Worm (Caenorhabditis elegans) whole organism, late embryonic: ENCODE results near the gene R166.2.

Source experiments
- C08G9.2 ChIP-seq: sonication (generic microtip); optimal IDR thresholded peaks from 2 replicates; lab custom pipeline; 2016; ENCODE audit warnings: mild to moderate bottlenecking, missing genetic modification characterization, moderate library complexity, missing compliant biosample characterization
- C38D4.7 ChIP-seq: fragments of 200-800 bp; sonication (Bioruptor generic); optimal IDR thresholded peaks from 2 replicates; lab custom pipeline; 2018; ENCODE audit warnings: mild to moderate bottlenecking, missing genetic modification characterization, moderate library complexity, missing compliant biosample characterization
- F13H6.1 ChIP-seq: sonication (generic microtip); optimal IDR thresholded peaks from 2 replicates; lab custom pipeline; 2016; ENCODE audit warnings: missing genetic modification characterization, missing compliant biosample characterization
- K09A11.1 ChIP-seq: sonication (generic microtip); optimal IDR thresholded peaks from 2 replicates; lab custom pipeline; 2017; ENCODE audit warnings: antibody characterized with exemption, mild to moderate bottlenecking, missing genetic modification characterization, missing compliant biosample characterization; ENCODE audit not compliant: insufficient read depth
- ahr-1 ChIP-seq: sonication (generic microtip); optimal IDR thresholded peaks from 2 replicates; lab custom pipeline; 2016; ENCODE audit warnings: missing genetic modification characterization, missing compliant biosample characterization
- ama-1 ChIP-seq: fragments of 150-350 bp; optimal IDR thresholded peaks from 2 replicates; lab custom pipeline; 2014
- ceh-14 ChIP-seq: sonication (generic microtip); optimal IDR thresholded peaks from 2 replicates; lab custom pipeline; 2016; ENCODE audit warnings: missing genotype, missing genetic modification characterization, missing compliant biosample characterization
- ceh-18 ChIP-seq: sonication (generic microtip); optimal IDR thresholded peaks from 2 replicates; lab custom pipeline; 2016; ENCODE audit warnings: missing genetic modification characterization, missing compliant biosample characterization
- ceh-2 ChIP-seq: sonication (generic microtip); optimal IDR thresholded peaks from 2 replicates; lab custom pipeline; 2016; ENCODE audit warnings: missing genotype, missing genetic modification characterization, missing compliant biosample characterization
- ceh-22 ChIP-seq: sonication (generic microtip); optimal IDR thresholded peaks from 2 replicates; lab custom pipeline; 2017; ENCODE audit warnings: missing biosample characterization, missing genetic modification characterization
- ceh-34 ChIP-seq: sonication (generic microtip); optimal IDR thresholded peaks from 2 replicates; lab custom pipeline; 2016; ENCODE audit warnings: mild to moderate bottlenecking, missing genetic modification characterization, missing compliant biosample characterization
- ceh-45 ChIP-seq: fragments of 200-800 bp; sonication (Bioruptor generic); IDR thresholded peaks from 2 replicates; pipeline ENCODE4 v1.3.6; 2022; ENCODE audit warnings: missing genetic modification reagents, missing genetic modification characterization, missing compliant biosample characterization
- ceh-48 ChIP-seq: sonication (generic microtip); optimal IDR thresholded peaks from 2 replicates; lab custom pipeline; 2016; ENCODE audit warnings: missing genetic modification characterization, inconsistent platforms, missing compliant biosample characterization
- ceh-6 ChIP-seq: fragments of 200-800 bp; sonication (Bioruptor generic); optimal IDR thresholded peaks from 2 replicates; lab custom pipeline; 2018; ENCODE audit warnings: mild to moderate bottlenecking, missing genetic modification characterization, missing compliant biosample characterization
- che-1 ChIP-seq: sonication (generic microtip); optimal IDR thresholded peaks from 2 replicates; lab custom pipeline; 2016; ENCODE audit warnings: mild to moderate bottlenecking, missing genetic modification characterization, missing compliant biosample characterization
- dmd-4 ChIP-seq: sonication (generic microtip); optimal IDR thresholded peaks from 2 replicates; lab custom pipeline; 2016; ENCODE audit warnings: borderline replicate concordance, missing genetic modification characterization, missing compliant biosample characterization
- dve-1 ChIP-seq: sonication (generic microtip); optimal IDR thresholded peaks from 2 replicates; lab custom pipeline; 2017; ENCODE audit warnings: antibody characterized with exemption, mild to moderate bottlenecking, missing genetic modification characterization, missing compliant biosample characterization
- elt-2 ChIP-seq: sonication (generic microtip); optimal IDR thresholded peaks from 2 replicates; lab custom pipeline; 2016; ENCODE audit warnings: missing genetic modification reagents, missing genetic modification characterization, missing compliant biosample characterization
- elt-4 ChIP-seq: sonication (generic microtip); optimal IDR thresholded peaks from 2 replicates; lab custom pipeline; 2016; ENCODE audit warnings: missing genetic modification characterization, missing compliant biosample characterization
- ets-4 ChIP-seq: sonication (generic microtip); optimal IDR thresholded peaks from 2 replicates; lab custom pipeline; 2016; ENCODE audit warnings: missing genetic modification characterization, missing compliant biosample characterization
- fax-1 ChIP-seq: sonication (generic microtip); optimal IDR thresholded peaks from 2 replicates; lab custom pipeline; 2016; ENCODE audit warnings: missing genotype, missing genetic modification characterization, missing compliant biosample characterization
- gmeb-2 ChIP-seq: sonication (generic microtip); optimal IDR thresholded peaks from 2 replicates; lab custom pipeline; 2016; ENCODE audit warnings: missing genetic modification characterization, inconsistent platforms, missing compliant biosample characterization
- hlh-13 ChIP-seq: fragments of 200-800 bp; sonication (Bioruptor generic); optimal IDR thresholded peaks from 2 replicates; lab custom pipeline; 2018; ENCODE audit warnings: mild to moderate bottlenecking, missing genetic modification characterization, missing compliant biosample characterization
- hlh-15 ChIP-seq: sonication (generic microtip); optimal IDR thresholded peaks from 2 replicates; lab custom pipeline; 2016; ENCODE audit warnings: missing genetic modification characterization, missing compliant biosample characterization
- hlh-6 ChIP-seq: sonication (generic microtip); optimal IDR thresholded peaks from 2 replicates; lab custom pipeline; 2016; ENCODE audit warnings: missing genotype, missing genetic modification characterization, missing compliant biosample characterization
- hlh-8 ChIP-seq: sonication (generic microtip); optimal IDR thresholded peaks from 2 replicates; lab custom pipeline; 2016; ENCODE audit warnings: missing genotype, missing genetic modification characterization, missing compliant biosample characterization
- lin-11 ChIP-seq: fragments of 200-800 bp; sonication (Bioruptor generic); optimal IDR thresholded peaks from 2 replicates; lab custom pipeline; 2018; ENCODE audit warnings: mild to moderate bottlenecking, missing genetic modification characterization, missing compliant biosample characterization
- madf-2 ChIP-seq: sonication (generic microtip); optimal IDR thresholded peaks from 2 replicates; lab custom pipeline; 2017; ENCODE audit warnings: missing genetic modification characterization, missing compliant biosample characterization
- mec-3 ChIP-seq: sonication (generic microtip); optimal IDR thresholded peaks from 2 replicates; lab custom pipeline; 2016; ENCODE audit warnings: borderline replicate concordance, missing genetic modification characterization, missing compliant biosample characterization
- nfya-1 ChIP-seq: sonication (generic microtip); optimal IDR thresholded peaks from 2 replicates; lab custom pipeline; 2017; ENCODE audit warnings: missing genetic modification characterization, mild to moderate bottlenecking, missing compliant biosample characterization, antibody characterized with exemption, moderate library complexity
- odd-2 ChIP-seq: sonication (generic microtip); optimal IDR thresholded peaks from 2 replicates; lab custom pipeline; 2017; ENCODE audit warnings: antibody characterized with exemption, mild to moderate bottlenecking, missing genetic modification characterization, missing compliant biosample characterization
- pag-3 ChIP-seq: sonication (generic microtip); optimal IDR thresholded peaks from 2 replicates; lab custom pipeline; 2016; ENCODE audit warnings: missing compliant biosample characterization, missing genetic modification characterization, borderline replicate concordance
- pat-9 ChIP-seq: fragments of 200-800 bp; sonication (Bioruptor generic); optimal IDR thresholded peaks from 2 replicates; lab custom pipeline; 2018; ENCODE audit warnings: mild to moderate bottlenecking, missing genetic modification characterization, moderate library complexity, missing compliant biosample characterization
- pax-1 ChIP-seq: fragments of 150-350 bp; optimal IDR thresholded peaks from 2 replicates; lab custom pipeline; 2014; ENCODE audit warnings: missing biosample characterization, missing genetic modification characterization
- pha-2 ChIP-seq: sonication (generic microtip); optimal IDR thresholded peaks from 2 replicates; lab custom pipeline; 2017; ENCODE audit warnings: mild to moderate bottlenecking, missing genetic modification characterization, missing compliant biosample characterization
- pha-4 ChIP-seq: fragments of 150-350 bp; optimal IDR thresholded peaks from 2 replicates; lab custom pipeline; 2018; ENCODE audit warnings: missing biosample characterization, missing genetic modification reagents, missing genetic modification characterization
- pqm-1 ChIP-seq: sonication (generic microtip); optimal IDR thresholded peaks from 2 replicates; lab custom pipeline; 2016; ENCODE audit warnings: missing genetic modification characterization, missing compliant biosample characterization
- ref-2 ChIP-seq: sonication (generic microtip); optimal IDR thresholded peaks from 2 replicates; lab custom pipeline; 2016; ENCODE audit warnings: missing genetic modification characterization, missing compliant biosample characterization
- rnt-1 ChIP-seq: sonication (generic microtip); optimal IDR thresholded peaks from 2 replicates; lab custom pipeline; 2016; ENCODE audit warnings: missing genetic modification characterization, missing compliant biosample characterization
- sox-2 ChIP-seq: fragments of 200-800 bp; sonication (Bioruptor generic); IDR thresholded peaks from 2 replicates; pipeline ENCODE4 v1.3.6; 2022; ENCODE audit warnings: missing genetic modification reagents, missing genetic modification characterization, missing compliant biosample characterization
- sox-4 ChIP-seq: sonication (generic microtip); optimal IDR thresholded peaks from 2 replicates; lab custom pipeline; 2017; ENCODE audit warnings: mild to moderate bottlenecking, missing genetic modification characterization, inconsistent platforms, missing compliant biosample characterization
- syd-9 ChIP-seq: sonication (generic microtip); optimal IDR thresholded peaks from 2 replicates; lab custom pipeline; 2016; ENCODE audit warnings: mild to moderate bottlenecking, missing genetic modification characterization, moderate library complexity, missing compliant biosample characterization
- tbx-2 ChIP-seq: sonication (generic microtip); optimal IDR thresholded peaks from 2 replicates; lab custom pipeline; 2016; ENCODE audit warnings: missing genetic modification characterization, missing compliant biosample characterization
- tbx-7 ChIP-seq: sonication (generic microtip); optimal IDR thresholded peaks from 2 replicates; lab custom pipeline; 2016; ENCODE audit warnings: missing genotype, missing genetic modification characterization, missing compliant biosample characterization
- ttx-3 ChIP-seq: sonication (generic microtip); optimal IDR thresholded peaks from 2 replicates; lab custom pipeline; 2016; ENCODE audit warnings: missing genetic modification reagents, missing genetic modification characterization, missing compliant biosample characterization
- unc-55 ChIP-seq: sonication (generic microtip); optimal IDR thresholded peaks from 2 replicates; lab custom pipeline; 2017; ENCODE audit warnings: missing biosample characterization, missing genetic modification reagents, missing genetic modification characterization
- zip-5 ChIP-seq: sonication (generic microtip); optimal IDR thresholded peaks from 2 replicates; lab custom pipeline; 2016; ENCODE audit warnings: missing genetic modification characterization, missing compliant biosample characterization
- ztf-16 ChIP-seq: sonication (generic microtip); optimal IDR thresholded peaks from 2 replicates; lab custom pipeline; 2017; ENCODE audit warnings: missing genetic modification characterization, missing compliant biosample characterization

The R166.2 gene

ce11 chrII:10541923-10542486 lies 4.5 kb upstream of the R166.2 start, which contains the start of gene pro-1 (continued):
- TF ChIP-seq ttx-3 (tag; lab: Kevin White, UChicago) = no peak
- peak; percentile 43 for TF ChIP-seq nfya-1 (tag; lab: Kevin White, UChicago)
- TF ChIP-seq zip-5 (tag; lab: Kevin White, UChicago) = no peak
- TF ChIP-seq pag-3 (tag; lab: Kevin White, UChicago) = no peak
- no peak for TF ChIP-seq C38D4.7
- peak; percentile 82 for TF ChIP-seq ama-1
- TF ChIP-seq C08G9.2 = no peak
- 0 out of 2 replicates have a peak, but pooled peaks have one; percentile 11 for TF ChIP-seq ceh-45 (GFP tag; lab: Robert Waterston, UW)
- TF ChIP-seq rnt-1 = no peak
- TF ChIP-seq ceh-34 (tag; lab: Kevin White, UChicago) = no peak
- TF ChIP-seq ceh-14 (tag; lab: Kevin White, UChicago) = no peak
- TF ChIP-seq dmd-4 = no peak
- TF ChIP-seq pqm-1 (tag; lab: Kevin White, UChicago) = no peak
- TF ChIP-seq elt-4 (tag; lab: Kevin White, UChicago) = no peak
- TF ChIP-seq, all 69 proteins: peak for 12

DNA sequence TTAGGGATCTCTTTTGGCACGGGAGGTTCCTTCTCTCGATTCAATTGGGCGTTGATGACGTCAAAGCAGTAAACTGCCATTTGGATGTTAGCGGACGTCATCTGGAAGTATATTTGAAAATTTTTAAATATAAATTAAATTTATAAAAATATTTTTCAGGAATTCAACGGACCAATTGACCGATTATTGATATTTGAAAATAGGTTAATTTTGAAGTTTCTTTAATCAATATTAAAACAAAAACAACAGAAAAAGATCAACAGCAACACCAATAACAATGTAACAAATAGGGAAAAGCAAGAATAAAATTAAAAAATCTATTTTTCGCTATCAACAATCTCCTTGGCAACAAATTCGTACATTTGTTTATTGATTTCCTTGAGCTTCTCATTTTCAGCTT lies 1.8 kb upstream of the R166.2 start, which contains the start of gene R166.3:
Gene R166.3 (minus strand): TSS at position 101 of the 400 bp plus-strand sequence.
- TF ChIP-seq tbx-7 (tag; lab: Kevin White, UChicago) (no peak), elt-4 (tag; lab: Kevin White, UChicago) (no peak), K09A11.1 (tag; lab: Kevin White, UChicago) (no peak), pqm-1 (tag; lab: Kevin White, UChicago) (no peak), ztf-16 (tag; lab: Kevin White, UChicago) (no peak), ceh-6 (GFP tag; lab: Kevin White, UChicago) (no peak), pat-9 (tag; lab: Kevin White, UChicago) (no peak), ceh-18 (tag; lab: Kevin White, UChicago) (no peak)
- TF ChIP-seq, all 69 proteins: peak for 0

DNA sequence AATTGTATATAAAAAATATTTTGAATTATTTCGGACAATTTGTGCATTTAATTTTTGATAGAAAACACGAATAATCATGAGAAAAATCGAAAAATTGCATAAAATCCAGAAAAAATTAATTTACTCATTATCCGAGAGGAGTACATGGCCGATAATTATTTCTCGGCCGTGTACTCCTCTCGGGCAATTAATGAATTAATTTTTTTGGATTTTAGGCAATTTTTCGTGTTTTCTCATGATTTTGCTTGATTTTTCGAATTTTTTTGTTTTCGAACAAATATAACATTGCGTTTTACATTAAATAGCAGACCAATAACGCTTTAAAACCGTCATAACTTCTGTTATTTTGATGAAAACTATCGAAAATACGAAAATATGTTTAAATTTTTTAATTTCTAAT lies 517 bp upstream of the R166.2 start:
- TF ChIP-seq ceh-22 (tag; lab: Kevin White, UChicago) (no peak), nfya-1 (tag; lab: Kevin White, UChicago) (no peak), ceh-2 (peak; percentile 85), C08G9.2 (peak; percentile 81), lin-11 (tag; lab: Kevin White, UChicago) (no peak), hlh-8 (peak; percentile 26), mec-3 (tag; lab: Kevin White, UChicago) (no peak), gmeb-2 (no peak), tbx-2 (peak; percentile 83), unc-55 (no peak), ref-2 (peak; percentile 12), pha-2 (tag; lab: Kevin White, UChicago) (no peak), hlh-15 (tag; lab: Kevin White, UChicago) (no peak), sox-2 (GFP tag; lab: Robert Waterston, UW) (no peak), F13H6.1 (peak; percentile 36), zip-5 (tag; lab: Kevin White, UChicago) (peak; percentile 70), fax-1 (no peak), ceh-34 (tag; lab: Kevin White, UChicago) (no peak), dve-1 (tag; lab: Kevin White, UChicago) (no peak), hlh-6 (tag; lab: Kevin White, UChicago) (no peak), sox-4 (no peak), che-1 (tag; lab: Kevin White, UChicago) (no peak), ahr-1 (tag; lab: Kevin White, UChicago) (no peak), rnt-1 (no peak), elt-2 (tag; lab: Kevin White, UChicago) (peak; percentile 40), madf-2 (tag; lab: Kevin White, UChicago) (no peak), hlh-13 (no peak), ceh-48 (no peak), pha-4 (no peak), odd-2 (tag; lab: Kevin White, UChicago) (no peak), tbx-7 (tag; lab: Kevin White, UChicago) (peak; percentile 68), ets-4 (tag; lab: Kevin White, UChicago) (peak; percentile 53), syd-9 (tag; lab: Kevin White, UChicago) (no peak), ttx-3 (tag; lab: Kevin White, UChicago) (peak; percentile 4), pax-1 (tag; lab: Kevin White, UChicago) (no peak)
